Fruit fly (Drosophila melanogaster) whole organism, wandering third instar larva: ENCODE measurements around the gene CG43185.

ENCODE experiments used
- Dif ChIP-seq: fragments of 200-275, 200-300 bp; sonication (Bioruptor generic); optimal IDR thresholded peaks from 2 replicates; lab custom pipeline; 2018; ENCODE audit warnings: missing biosample characterization, missing genetic modification characterization; ENCODE audit not compliant: partially characterized antibody
- Hnf4 ChIP-seq: fragments of 200-800 bp; sonication (Bioruptor generic); optimal IDR thresholded peaks from 2 replicates; lab custom pipeline; 2016; ENCODE audit warnings: missing biosample characterization, mild to moderate bottlenecking, missing genetic modification characterization
- OdsH ChIP-seq: fragments of 200-800 bp; sonication (Bioruptor generic); optimal IDR thresholded peaks from 2 replicates; lab custom pipeline; 2016; ENCODE audit warnings: missing biosample characterization, mild to moderate bottlenecking, missing genetic modification characterization
- Vsx2 ChIP-seq: fragments of 200-300, 225-300 bp; sonication (Bioruptor generic); optimal IDR thresholded peaks from 2 replicates; lab custom pipeline; 2018; ENCODE audit warnings: missing biosample characterization, missing genetic modification characterization; ENCODE audit not compliant: partially characterized antibody
- rgr ChIP-seq: fragments of 200-800 bp; sonication (Bioruptor generic); optimal IDR thresholded peaks from 3 replicates; lab custom pipeline; 2016; ENCODE audit warnings: missing biosample characterization, mild to moderate bottlenecking, missing genetic modification characterization

Gene CG43185

dm6 chr2L:5927363-5927762 is 42.7 kb downstream of the CG43185 start:
- no peak for TF ChIP-seq Vsx2 (GFP tag; lab: Kevin White, UChicago)
- TF ChIP-seq Hnf4 (GFP tag; lab: Kevin White, UChicago): no peak
- TF ChIP-seq OdsH: no peak
- no peak for TF ChIP-seq Dif (GFP tag; lab: Kevin White, UChicago)
- no peak for TF ChIP-seq rgr
